In genomic region chrV:12909544-12910157, ce11 we compare ENCODE assay signal across 6 worm cellular contexts.
A peak's percentile ranks its signal among the peaks of the same experiment; 100 is the strongest.
TF ChIP-seq lines count a peak whose summit lies in the region.

Gene nid-1, plus strand, starts transcription at chrV:12910107.

TF ChIP-seq in whole organism, L1 larva, 84 proteins besides CTCF, POLR2A, EP300 and RAD21:
- TF ChIP-seq fkh-4 (tag; optimal IDR thresholded peaks at IDR 0.05; lab: Kevin White, UChicago; ENCODE audit: borderline replicate concordance) = no peak
- no peak for TF ChIP-seq hpl-2 (GFP tag; optimal IDR thresholded peaks at IDR 0.05; lab: Kevin White, UChicago)
- peak; percentile 66 for TF ChIP-seq elt-2 (tag; optimal IDR thresholded peaks at IDR 0.05; lab: Kevin White, UChicago)
- TF ChIP-seq efl-1 (optimal IDR thresholded peaks at IDR 0.05; lab: Kevin White, UChicago) = no peak
- TF ChIP-seq efl-1 (GFP tag; optimal IDR thresholded peaks at IDR 0.05 in 1 of 2; lab: Kevin White, UChicago) = peak in 1 of 2 experiments; percentile 77
TF ChIP-seq in whole organism, L1 larva: peak in this region for 2.

TF ChIP-seq in whole organism, L2 larva, 48 proteins besides CTCF, POLR2A, EP300 and RAD21 (continues in another document):
- TF ChIP-seq blmp-1 (tag; optimal IDR thresholded peaks at IDR 0.05; lab: Kevin White, UChicago; ENCODE audit: insufficient read depth) (no peak), R02D3.7 (tag; optimal IDR thresholded peaks at IDR 0.05; lab: Kevin White, UChicago) (no peak), ceh-82 (tag; optimal IDR thresholded peaks at IDR 0.05; lab: Kevin White, UChicago) (no peak), crh-2 (tag; optimal IDR thresholded peaks at IDR 0.05; lab: Kevin White, UChicago) (peak; percentile 28), snpc-4 (tag; optimal IDR thresholded peaks at IDR 0.05; lab: Kevin White, UChicago) (no peak), ztf-11 (tag; optimal IDR thresholded peaks at IDR 0.05; lab: Kevin White, UChicago) (no peak), fos-1 (tag; optimal IDR thresholded peaks at IDR 0.05; lab: Kevin White, UChicago) (peak; percentile 20), lin-39 (tag; optimal IDR thresholded peaks at IDR 0.05; lab: Kevin White, UChicago) (no peak), nhr-23 (tag; optimal IDR thresholded peaks at IDR 0.05; lab: Kevin White, UChicago) (no peak), gmeb-1 (tag; optimal IDR thresholded peaks at IDR 0.05; lab: Kevin White, UChicago) (peak; percentile 8), nhr-129 (tag; optimal IDR thresholded peaks at IDR 0.05; lab: Kevin White, UChicago) (no peak), mab-5 (tag; optimal IDR thresholded peaks at IDR 0.05; lab: Kevin White, UChicago) (no peak), nhr-11 (tag; optimal IDR thresholded peaks at IDR 0.05; lab: Kevin White, UChicago) (no peak), C34F6.9 (tag; optimal IDR thresholded peaks at IDR 0.05; lab: Kevin White, UChicago) (no peak), unc-62 (GFP tag; optimal IDR thresholded peaks at IDR 0.05; lab: Kevin White, UChicago) (no peak), nhr-237 (tag; optimal IDR thresholded peaks at IDR 0.05; lab: Kevin White, UChicago) (no peak), lsy-2 (tag; optimal IDR thresholded peaks at IDR 0.05; lab: Kevin White, UChicago) (no peak), elt-3 (tag; optimal IDR thresholded peaks at IDR 0.05; lab: Kevin White, UChicago) (no peak)

TF ChIP-seq in whole organism, L3 larva, 47 proteins besides CTCF, POLR2A, EP300 and RAD21:
- TF ChIP-seq pqm-1 (tag; optimal IDR thresholded peaks at IDR 0.05; lab: Kevin White, UChicago) = peak; percentile 66
- no peak for TF ChIP-seq snpc-4 (tag; optimal IDR thresholded peaks at IDR 0.05; lab: Kevin White, UChicago)
- TF ChIP-seq nhr-67 (tag; optimal IDR thresholded peaks at IDR 0.05; lab: Kevin White, UChicago) = no peak
- peak; percentile 88 for TF ChIP-seq elt-2 (tag; optimal IDR thresholded peaks at IDR 0.05; lab: Kevin White, UChicago)
- TF ChIP-seq nhr-43 (tag; optimal IDR thresholded peaks at IDR 0.05; lab: Kevin White, UChicago; ENCODE audit: poor library complexity, severe bottlenecking) = no peak
TF ChIP-seq in whole organism, L3 larva: peak in this region for 2.

TF ChIP-seq in whole organism, L4 larva, 104 proteins besides CTCF, POLR2A, EP300 and RAD21 (continues in another document):
- peak; percentile 64 for TF ChIP-seq hlh-11 (tag; optimal IDR thresholded peaks at IDR 0.05; lab: Kevin White, UChicago)
- 0 out of 2 replicates have a peak, but pooled peaks have one; percentile 41 for TF ChIP-seq ceh-20 (GFP tag; IDR thresholded peaks at IDR 0.05; lab: Robert Waterston, UW)
- TF ChIP-seq hmg-1.1 (GFP tag; IDR thresholded peaks at IDR 0.05; lab: Robert Waterston, UW) = no peak
- TF ChIP-seq pqm-1 (tag; optimal IDR thresholded peaks at IDR 0.05; lab: Kevin White, UChicago) = peak; percentile 51
- TF ChIP-seq Y48G9A.11 (GFP tag; IDR thresholded peaks at IDR 0.05; lab: Robert Waterston, UW) = no peak
- peak; percentile 67 for TF ChIP-seq dve-1 (tag; optimal IDR thresholded peaks at IDR 0.05; lab: Kevin White, UChicago; ENCODE audit: insufficient read depth)
- TF ChIP-seq nhr-11 (tag; optimal IDR thresholded peaks at IDR 0.05; lab: Kevin White, UChicago) = no peak
- no peak for TF ChIP-seq ZK546.5 (tag; optimal IDR thresholded peaks at IDR 0.05; lab: Kevin White, UChicago)
- TF ChIP-seq mxl-3 (GFP tag; optimal IDR thresholded peaks at IDR 0.05; lab: Kevin White, UChicago) = no peak
- no peak for TF ChIP-seq ces-1 (GFP tag; optimal IDR thresholded peaks at IDR 0.05; lab: Kevin White, UChicago)
- TF ChIP-seq mdt-29 (GFP tag; IDR thresholded peaks at IDR 0.05; lab: Robert Waterston, UW) = no peak
- peak; percentile 93 for TF ChIP-seq php-3 (GFP tag; IDR thresholded peaks at IDR 0.05; lab: Robert Waterston, UW)
- peak; percentile 51 for TF ChIP-seq nhr-28 (tag; optimal IDR thresholded peaks at IDR 0.05; lab: Kevin White, UChicago)
- TF ChIP-seq sdz-12 (GFP tag; optimal IDR thresholded peaks at IDR 0.05; lab: Kevin White, UChicago) = no peak
- TF ChIP-seq mep-1 (tag; optimal IDR thresholded peaks at IDR 0.05; lab: Kevin White, UChicago) = no peak
- no peak for TF ChIP-seq tag-97 (GFP tag; IDR thresholded peaks at IDR 0.05; lab: Robert Waterston, UW)
- TF ChIP-seq daf-19 (GFP tag; conservative IDR thresholded peaks at IDR 0.05; lab: Robert Waterston, UW) = no peak
- peak in 1 of 2 experiments; percentile 29 for TF ChIP-seq unc-62 (GFP tag; optimal IDR thresholded peaks at IDR 0.05 in 1 of 2; lab: Kevin White, UChicago)
- TF ChIP-seq unc-62 (tag; optimal IDR thresholded peaks at IDR 0.05; lab: Kevin White, UChicago) = no peak
- no peak for TF ChIP-seq R02D3.7 (tag; optimal IDR thresholded peaks at IDR 0.05; lab: Kevin White, UChicago)
- no peak for TF ChIP-seq daf-16 (GFP tag; optimal IDR thresholded peaks at IDR 0.05; lab: Kevin White, UChicago)
- peak; percentile 96 for TF ChIP-seq daf-16 (tag; optimal IDR thresholded peaks at IDR 0.05; lab: Kevin White, UChicago)

TF ChIP-seq in whole organism, late embryonic, 69 proteins besides CTCF, POLR2A, EP300 and RAD21:
- TF ChIP-seq elt-2 (tag; optimal IDR thresholded peaks at IDR 0.05; lab: Kevin White, UChicago) = peak; percentile 68
- TF ChIP-seq ref-2 (tag; optimal IDR thresholded peaks at IDR 0.05; lab: Kevin White, UChicago) = no peak
- TF ChIP-seq T23F11.4 (GFP tag; optimal IDR thresholded peaks at IDR 0.05; lab: Kevin White, UChicago) = no peak
TF ChIP-seq in whole organism, late embryonic: peak in this region for 1.

TF ChIP-seq in whole organism, young adult, 124 proteins besides CTCF, POLR2A, EP300 and RAD21:
- TF ChIP-seq nhr-80 (tag; optimal IDR thresholded peaks at IDR 0.05; lab: Kevin White, UChicago) (peak; percentile 56), let-607 (tag; optimal IDR thresholded peaks at IDR 0.05; lab: Kevin White, UChicago) (peak in 1 of 2 experiments; percentile 21), nhr-179 (tag; optimal IDR thresholded peaks at IDR 0.05; lab: Kevin White, UChicago) (no peak), egrh-3 (GFP tag; IDR thresholded peaks at IDR 0.05; lab: Robert Waterston, UW) (no peak), hmg-1.2 (GFP tag; IDR thresholded peaks at IDR 0.05; lab: Robert Waterston, UW) (peak; percentile 20; the same call in 1 of the 2 replicates), fkh-3 (tag; optimal IDR thresholded peaks at IDR 0.05; lab: Kevin White, UChicago) (no peak), ztf-18 (tag; optimal IDR thresholded peaks at IDR 0.05; lab: Kevin White, UChicago) (no peak), tbp1 (GFP tag; optimal IDR thresholded peaks at IDR 0.05; lab: Kevin White, UChicago) (peak; percentile 14), lsl-1 (GFP tag; optimal IDR thresholded peaks at IDR 0.05; lab: Kevin White, UChicago) (no peak), pbrm-1 (GFP tag; IDR thresholded peaks at IDR 0.05; lab: Robert Waterston, UW) (no peak)
